Worm (Caenorhabditis elegans): Measurements from ENCODE around the gene ZC395.5.

DNA sequence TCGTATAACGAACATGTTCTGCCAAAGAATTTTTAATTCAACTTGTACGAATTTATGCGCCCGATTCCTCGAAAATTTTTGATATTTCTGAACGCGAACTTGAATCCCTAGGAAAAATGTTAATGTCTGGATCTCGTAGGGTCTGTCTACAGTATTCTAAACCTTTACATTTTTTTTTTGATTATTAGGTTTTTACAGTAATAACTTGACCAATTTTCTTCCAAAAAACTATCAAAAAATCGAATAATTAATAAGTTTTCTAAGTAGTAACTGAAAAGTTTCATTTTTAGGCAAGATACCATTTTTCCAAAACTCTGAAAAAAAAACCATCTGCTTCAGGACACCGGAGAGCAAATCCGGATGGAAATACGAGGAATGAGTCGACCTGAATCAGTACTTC, 26.6 kb downstream of the ZC395.5 start:
- TF ChIP-seq snpc-1.2 (GFP tag; IDR thresholded peaks at IDR 0.05) (no peak), cey-2 (tag; optimal IDR thresholded peaks at IDR 0.05; ENCODE audit: borderline replicate concordance, insufficient read depth) (no peak), mdt-29 (GFP tag; IDR thresholded peaks at IDR 0.05) (no peak), zag-1 (tag; optimal IDR thresholded peaks at IDR 0.05) (no peak), lin-39 (tag; optimal IDR thresholded peaks at IDR 0.05) (no peak), mdl-1 (tag; optimal IDR thresholded peaks at IDR 0.05) (no peak), lir-3 (tag; optimal IDR thresholded peaks at IDR 0.05) (no peak), dmd-9 (GFP tag; IDR thresholded peaks at IDR 0.05) (no peak)

Measured in whole organism, L4 larva.